Fruit fly (Drosophila melanogaster): ENCODE measurements around the gene CG1750.

The CG1750 gene

dm6 chr3R:31218997-31219992 is 35.4 kb downstream of the CG1750 start, which contains the start of gene ATPsynC (continued):
- TF ChIP-seq bbx (GFP tag; IDR thresholded peaks at IDR 0.05; ENCODE audit: partially characterized antibody), result no peak
- no peak for TF ChIP-seq CG10274 (GFP tag; optimal IDR thresholded peaks at IDR 0.05)
- peak; percentile 34; the same call in 1 of the 2 replicates for TF ChIP-seq CG6272 (GFP tag; IDR thresholded peaks at IDR 0.05)
- TF ChIP-seq Atf3 (GFP tag; optimal IDR thresholded peaks at IDR 0.05), result peak; percentile 22
- TF ChIP-seq Oli (tag; optimal IDR thresholded peaks at IDR 0.05), result no peak
- TF ChIP-seq inv (GFP tag; IDR thresholded peaks at IDR 0.05; ENCODE audit: partially characterized antibody), result no peak
- TF ChIP-seq Xrp1 (GFP tag; IDR thresholded peaks at IDR 0.05), result no peak
- no peak for TF ChIP-seq CG7271 (tag; optimal IDR thresholded peaks at IDR 0.05)
- TF ChIP-seq Mrtf (GFP tag; IDR thresholded peaks at IDR 0.05), result no peak
- peak; percentile 78 for TF ChIP-seq Jarid2 (GFP tag; optimal IDR thresholded peaks at IDR 0.05)
- TF ChIP-seq so (GFP tag; IDR thresholded peaks at IDR 0.05), result no peak
- TF ChIP-seq al (GFP tag; IDR thresholded peaks at IDR 0.05), result no peak
- TF ChIP-seq Ets97D (GFP tag; optimal IDR thresholded peaks at IDR 0.05), result peak; percentile 94
- no peak for TF ChIP-seq Optix (GFP tag; IDR thresholded peaks at IDR 0.05)
- TF ChIP-seq CG14014 (GFP tag; IDR thresholded peaks at IDR 0.05), result no peak
- peak; percentile 69 for TF ChIP-seq Sry-δ (GFP tag; optimal IDR thresholded peaks at IDR 0.05)
- peak; percentile 11 for TF ChIP-seq D19A (tag; optimal IDR thresholded peaks at IDR 0.05)
- TF ChIP-seq nerfin-2 (GFP tag; IDR thresholded peaks at IDR 0.05; ENCODE audit: partially characterized antibody), result no peak
- no peak for TF ChIP-seq wdn (GFP tag; IDR thresholded peaks at IDR 0.05)
- TF ChIP-seq CG13287 (GFP tag; IDR thresholded peaks at IDR 0.05; ENCODE audit: partially characterized antibody), result no peak
- peak; percentile 20 for TF ChIP-seq HHEX (GFP tag; optimal IDR thresholded peaks at IDR 0.05)
- TF ChIP-seq Hr51 (GFP tag; optimal IDR thresholded peaks at IDR 0.05), result peak; percentile 23 to 24
- no peak for TF ChIP-seq CG10565 (GFP tag; optimal IDR thresholded peaks at IDR 0.05)
- TF ChIP-seq ash1 (GFP tag; optimal IDR thresholded peaks at IDR 0.05), result peak; percentile 63
- no peak for TF ChIP-seq run (tag; optimal IDR thresholded peaks at IDR 0.05)
- peak; percentile 89 for TF ChIP-seq cg (GFP tag; optimal IDR thresholded peaks at IDR 0.05)
- TF ChIP-seq Bteb2 (GFP tag; optimal IDR thresholded peaks at IDR 0.05), result no peak
- TF ChIP-seq fru (optimal IDR thresholded peaks at IDR 0.05), result no peak
- no peak for TF ChIP-seq org-1 (GFP tag; optimal IDR thresholded peaks at IDR 0.05)
- no peak for TF ChIP-seq CG31388 (GFP tag; optimal IDR thresholded peaks at IDR 0.05)
- TF ChIP-seq Hmr (GFP tag; optimal IDR thresholded peaks at IDR 0.05), result peak; percentile 92
- TF ChIP-seq H2.0 (GFP tag; IDR thresholded peaks at IDR 0.05), result no peak
- TF ChIP-seq CoRest (tag; optimal IDR thresholded peaks at IDR 0.05), result peak; percentile 25
- TF ChIP-seq kni (GFP tag; optimal IDR thresholded peaks at IDR 0.05), result peak; percentile 64
- TF ChIP-seq gsb (GFP tag; IDR thresholded peaks at IDR 0.05), result no peak
- peak; percentile 100 for TF ChIP-seq MESR4 (GFP tag; optimal IDR thresholded peaks at IDR 0.05)
- TF ChIP-seq Chrac-16 (GFP tag; optimal IDR thresholded peaks at IDR 0.05), result no peak
- TF ChIP-seq CG30403 (GFP tag; optimal IDR thresholded peaks at IDR 0.05), result no peak
- no peak for TF ChIP-seq CG4730 (GFP tag; IDR thresholded peaks at IDR 0.05)
- TF ChIP-seq Deaf1 (tag; optimal IDR thresholded peaks at IDR 0.05), result peak; percentile 38
- TF ChIP-seq Med (GFP tag), result peak; percentile 96
- peak; percentile 76 for TF ChIP-seq CG10543 (GFP tag; optimal IDR thresholded peaks at IDR 0.05)
- peak; percentile 50 for TF ChIP-seq mirr (GFP tag; optimal IDR thresholded peaks at IDR 0.05)
- peak; percentile 45 for TF ChIP-seq CG1233 (GFP tag; optimal IDR thresholded peaks at IDR 0.05)
- TF ChIP-seq CG9215 (GFP tag; IDR thresholded peaks at IDR 0.05), result no peak
- TF ChIP-seq Lhr (GFP tag; optimal IDR thresholded peaks at IDR 0.05), result peak; percentile 99
- TF ChIP-seq CG5953 (GFP tag; IDR thresholded peaks at IDR 0.05), result no peak
- peak; percentile 17 for TF ChIP-seq emc (GFP tag; optimal IDR thresholded peaks at IDR 0.05)
- no peak for TF ChIP-seq Xbp1 (GFP tag; optimal IDR thresholded peaks at IDR 0.05)

Measured in whole organism, embryonic.